Worm (Caenorhabditis elegans): ENCODE data around the gene szy-20.

DNA sequence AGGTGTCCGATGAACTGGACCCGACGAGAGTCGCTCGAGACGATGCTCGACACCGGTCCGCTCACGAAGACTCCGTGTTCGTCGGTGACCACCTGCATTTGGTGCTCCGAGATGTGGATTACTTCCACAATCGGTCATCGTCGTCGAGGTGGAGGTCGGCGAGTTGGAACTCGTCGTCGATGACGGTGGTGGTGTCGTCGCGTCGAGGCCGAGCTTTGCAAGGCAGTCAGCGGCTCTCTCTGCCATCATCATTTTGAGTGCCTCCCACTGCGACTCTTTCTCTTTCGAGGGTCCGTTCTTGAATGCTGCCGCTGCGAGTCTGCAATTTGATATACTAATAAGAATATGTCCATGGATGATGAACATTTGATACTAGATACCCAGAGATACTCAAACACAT is 38.6 kb upstream of the szy-20 start:
- TF ChIP-seq dao-5 (tag; optimal IDR thresholded peaks at IDR 0.05) (no peak), him-1 (tag; optimal IDR thresholded peaks at IDR 0.05) (no peak)

All from whole organism, L4/young adult.